Worm (Caenorhabditis elegans): ENCODE measurements around the gene ndx-9.
A peak's percentile ranks its signal among the peaks of the same experiment; 100 is the strongest.

Gene ndx-9

ce11 chrIV:11025941-11026340 lies 14.1 kb upstream of the ndx-9 start (continued):
- peak; percentile 80 for TF ChIP-seq rpc-1 (optimal IDR thresholded peaks at IDR 0.05)
- TF ChIP-seq rpc-1 (tag; optimal IDR thresholded peaks at IDR 0.05): peak; percentile 99
- peak; percentile 73 for TF ChIP-seq madf-10 (tag; optimal IDR thresholded peaks at IDR 0.05)
- TF ChIP-seq mxl-1 (tag; optimal IDR thresholded peaks at IDR 0.05): peak; percentile 95
- peak; percentile 78; the same call in 1 of the 2 replicates for TF ChIP-seq egl-44 (GFP tag; IDR thresholded peaks at IDR 0.05)
- no peak for TF ChIP-seq lag-1 (GFP tag; IDR thresholded peaks at IDR 0.05)
- peak; percentile 60 for TF ChIP-seq akir-1 (GFP tag; optimal IDR thresholded peaks at IDR 0.05)
- peak; percentile 29 for TF ChIP-seq gei-17 (GFP tag; optimal IDR thresholded peaks at IDR 0.05)
- TF ChIP-seq ztf-3 (GFP tag; optimal IDR thresholded peaks at IDR 0.05): peak; percentile 29
- peak; percentile 71 for TF ChIP-seq mel-28 (tag; optimal IDR thresholded peaks at IDR 0.05; ENCODE audit: borderline replicate concordance)
- TF ChIP-seq snpc-1.1 (tag; optimal IDR thresholded peaks at IDR 0.05; ENCODE audit: insufficient read depth): peak; percentile 53
- TF ChIP-seq lin-54 (GFP tag; optimal IDR thresholded peaks at IDR 0.05): peak; percentile 77
- TF ChIP-seq Y67H2A.10 (GFP tag; conservative IDR thresholded peaks at IDR 0.05): no peak
- TF ChIP-seq hrde-1 (tag; optimal IDR thresholded peaks at IDR 0.05; ENCODE audit: borderline replicate concordance): peak; percentile 95
- TF ChIP-seq ztf-28 (GFP tag; IDR thresholded peaks at IDR 0.05): peak; percentile 82; the same call in 1 of the 2 replicates
- TF ChIP-seq pbrm-1 (GFP tag; IDR thresholded peaks at IDR 0.05): peak; percentile 89
- peak; percentile 72; the same call in 1 of the 2 replicates for TF ChIP-seq bed-2 (GFP tag; IDR thresholded peaks at IDR 0.05)
- TF ChIP-seq nhr-80 (tag; optimal IDR thresholded peaks at IDR 0.05): peak; percentile 25
- no peak for TF ChIP-seq pha-4 (tag; optimal IDR thresholded peaks at IDR 0.05)
- TF ChIP-seq dpff-1 (tag; optimal IDR thresholded peaks at IDR 0.05): peak; percentile 86
- TF ChIP-seq nfya-2 (GFP tag; IDR thresholded peaks at IDR 0.05): no peak
- peak; percentile 87 for TF ChIP-seq attf-5 (GFP tag; optimal IDR thresholded peaks at IDR 0.05)
- TF ChIP-seq zfh-2 (GFP tag; conservative IDR thresholded peaks at IDR 0.05): no peak; the same call in 1 of the 2 replicates
- TF ChIP-seq B0035.1 (tag; optimal IDR thresholded peaks at IDR 0.05): peak; percentile 84
- peak; percentile 33 for TF ChIP-seq lsy-27 (tag; optimal IDR thresholded peaks at IDR 0.05; ENCODE audit: borderline replicate concordance, insufficient read depth)
- TF ChIP-seq T26A5.8 (tag; optimal IDR thresholded peaks at IDR 0.05): peak; percentile 80
- TF ChIP-seq hsf-1 (GFP tag; IDR thresholded peaks at IDR 0.05): peak; percentile 80; the same call in 1 of the 2 replicates
- 0 out of 2 replicates have a peak, but pooled peaks have one; percentile 77 for TF ChIP-seq egl-18 (GFP tag; IDR thresholded peaks at IDR 0.05)
- peak; percentile 54 for TF ChIP-seq xnd-1 (tag; optimal IDR thresholded peaks at IDR 0.05)
- TF ChIP-seq repo-1 (tag; optimal IDR thresholded peaks at IDR 0.05): peak; percentile 85
- TF ChIP-seq chd-7 (tag; optimal IDR thresholded peaks at IDR 0.05): peak; percentile 96
- TF ChIP-seq zim-3 (tag; optimal IDR thresholded peaks at IDR 0.05): peak; percentile 95
- peak; percentile 51 for TF ChIP-seq nhr-179 (tag; optimal IDR thresholded peaks at IDR 0.05)
- TF ChIP-seq ceh-100 (GFP tag; IDR thresholded peaks at IDR 0.05): peak; percentile 66; the same call in 1 of the 2 replicates
- peak; percentile 85 for TF ChIP-seq ceh-27 (GFP tag; optimal IDR thresholded peaks at IDR 0.05)
- peak; percentile 92; the same call in 1 of the 2 replicates for TF ChIP-seq ceh-40 (GFP tag; IDR thresholded peaks at IDR 0.05)
- no peak for TF ChIP-seq ztf-6 (GFP tag; IDR thresholded peaks at IDR 0.05)
- peak; percentile 98 for TF ChIP-seq F52B5.7 (tag; optimal IDR thresholded peaks at IDR 0.05)
- peak; percentile 13 for TF ChIP-seq F22D6.2 (tag; optimal IDR thresholded peaks at IDR 0.05)
- TF ChIP-seq ztf-18 (tag; optimal IDR thresholded peaks at IDR 0.05): peak; percentile 82
- peak; percentile 90 for TF ChIP-seq B0336.3 (GFP tag; IDR thresholded peaks at IDR 0.05)
- TF ChIP-seq ZK185.1 (tag; optimal IDR thresholded peaks at IDR 0.05; ENCODE audit: poor library complexity, severe bottlenecking): peak; percentile 88
- TF ChIP-seq ekl-4 (GFP tag; IDR thresholded peaks at IDR 0.05): peak; percentile 88
- TF ChIP-seq tbx-9 (tag; optimal IDR thresholded peaks at IDR 0.05; ENCODE audit: borderline replicate concordance): peak; percentile 88
- peak; percentile 79; the same call in 1 of the 2 replicates for TF ChIP-seq Y53F4B.3 (GFP tag; IDR thresholded peaks at IDR 0.05)
- no peak for TF ChIP-seq nfya-1 (tag; optimal IDR thresholded peaks at IDR 0.05; ENCODE audit: borderline replicate concordance, insufficient read depth)
- no peak for TF ChIP-seq ccch-3 (GFP tag; optimal IDR thresholded peaks at IDR 0.05)
- TF ChIP-seq ets-4 (GFP tag; optimal IDR thresholded peaks at IDR 0.05): peak; percentile 62
